Worm (Caenorhabditis elegans): ENCODE results near the gene F36H5.10.

The F36H5.10 gene

ce11 chrII:1757033-1757432 is at the start of gene F36H5.10:
TSS of gene F36H5.10 (plus strand) at chrII:1757333.
- TF ChIP-seq dao-5 (tag; optimal IDR thresholded peaks at IDR 0.05), result no peak
- no peak for TF ChIP-seq him-1 (tag; optimal IDR thresholded peaks at IDR 0.05)
- no peak for TF ChIP-seq W03F9.2 (tag; optimal IDR thresholded peaks at IDR 0.05)

- TF ChIP-seq him-1 (tag; optimal IDR thresholded peaks at IDR 0.05), result no peak
- TF ChIP-seq dao-5 (tag; optimal IDR thresholded peaks at IDR 0.05), result no peak
Measured at ce11 chrII:1709959-1710358, 47.2 kb upstream of the F36H5.10 start, which contains the start of gene fbxa-184. TSS of gene fbxa-184 (plus strand) at chrII:1710259.

- TF ChIP-seq dao-5 (tag; optimal IDR thresholded peaks at IDR 0.05) (no peak), W03F9.2 (tag; optimal IDR thresholded peaks at IDR 0.05) (no peak), him-1 (tag; optimal IDR thresholded peaks at IDR 0.05) (no peak)
Measured at ce11 chrII:1712938-1713337, 44.2 kb upstream of the F36H5.10 start, which contains the start of gene btb-7. TSS of gene btb-7 (plus strand) at chrII:1713238.

- TF ChIP-seq W03F9.2 (tag; optimal IDR thresholded peaks at IDR 0.05) (no peak), dao-5 (tag; optimal IDR thresholded peaks at IDR 0.05) (no peak), him-1 (tag; optimal IDR thresholded peaks at IDR 0.05) (no peak)
Measured at ce11 chrII:1714772-1715353, 42.3 kb upstream of the F36H5.10 start, which contains the start of gene btb-6. TSS of gene btb-6 (plus strand) at chrII:1715303.

- TF ChIP-seq W03F9.2 (tag; optimal IDR thresholded peaks at IDR 0.05) (no peak), dao-5 (tag; optimal IDR thresholded peaks at IDR 0.05) (no peak), him-1 (tag; optimal IDR thresholded peaks at IDR 0.05) (no peak)
Measured at ce11 chrII:1719153-1719552, 38.0 kb upstream of the F36H5.10 start, which contains the start of gene fbxb-48. TSS of gene fbxb-48 (minus strand) at chrII:1719253.

ce11 chrII:1722394-1722793 is 34.7 kb upstream of the F36H5.10 start, which contains the start of the genes fbxb-5 and btb-8:
TSS of gene fbxb-5 (minus strand) at chrII:1722494.
TSS of gene btb-8 (plus strand) at chrII:1722770.
- TF ChIP-seq dao-5 (tag; optimal IDR thresholded peaks at IDR 0.05) (no peak), him-1 (tag; optimal IDR thresholded peaks at IDR 0.05) (no peak), W03F9.2 (tag; optimal IDR thresholded peaks at IDR 0.05) (no peak)

ce11 chrII:1724314-1724713 is 32.8 kb upstream of the F36H5.10 start, which contains the start of gene fbxb-11:
TSS of gene fbxb-11 (plus strand) at chrII:1724614.
- no peak for TF ChIP-seq dao-5 (tag; optimal IDR thresholded peaks at IDR 0.05)
- TF ChIP-seq him-1 (tag; optimal IDR thresholded peaks at IDR 0.05), result no peak
- TF ChIP-seq W03F9.2 (tag; optimal IDR thresholded peaks at IDR 0.05), result no peak

- TF ChIP-seq him-1 (tag; optimal IDR thresholded peaks at IDR 0.05), result no peak
- TF ChIP-seq W03F9.2 (tag; optimal IDR thresholded peaks at IDR 0.05), result no peak
- TF ChIP-seq dao-5 (tag; optimal IDR thresholded peaks at IDR 0.05), result no peak
Measured at ce11 chrII:1725735-1726134, 31.4 kb upstream of the F36H5.10 start, which contains the start of gene F45C12.17. TSS of gene F45C12.17 (plus strand) at chrII:1726111.

- TF ChIP-seq him-1 (tag; optimal IDR thresholded peaks at IDR 0.05), result no peak
- TF ChIP-seq dao-5 (tag; optimal IDR thresholded peaks at IDR 0.05), result no peak
- TF ChIP-seq W03F9.2 (tag; optimal IDR thresholded peaks at IDR 0.05), result no peak
Measured at ce11 chrII:1728253-1728652, 28.9 kb upstream of the F36H5.10 start, which contains the start of gene btb-9. TSS of gene btb-9 (plus strand) at chrII:1728506.

ce11 chrII:1730103-1730502 is 27.0 kb upstream of the F36H5.10 start, which contains the start of gene ceh-81:
TSS of gene ceh-81 (plus strand) at chrII:1730403.
- TF ChIP-seq dao-5 (tag; optimal IDR thresholded peaks at IDR 0.05), result no peak
- no peak for TF ChIP-seq W03F9.2 (tag; optimal IDR thresholded peaks at IDR 0.05)
- TF ChIP-seq him-1 (tag; optimal IDR thresholded peaks at IDR 0.05), result no peak

- no peak for TF ChIP-seq dao-5 (tag; optimal IDR thresholded peaks at IDR 0.05)
- no peak for TF ChIP-seq W03F9.2 (tag; optimal IDR thresholded peaks at IDR 0.05)
- TF ChIP-seq him-1 (tag; optimal IDR thresholded peaks at IDR 0.05), result no peak
Measured at ce11 chrII:1731932-1732331, 25.2 kb upstream of the F36H5.10 start, which contains the start of gene ceh-82. TSS of gene ceh-82 (plus strand) at chrII:1732232.

ce11 chrII:1735145-1735544 is 22.0 kb upstream of the F36H5.10 start:
- TF ChIP-seq him-1 (tag; optimal IDR thresholded peaks at IDR 0.05), result no peak

ce11 chrII:1736353-1736752 is 20.8 kb upstream of the F36H5.10 start, which contains the start of gene ceh-83:
TSS of gene ceh-83 (minus strand) at chrII:1736533.
- TF ChIP-seq dao-5 (tag; optimal IDR thresholded peaks at IDR 0.05) (no peak), him-1 (tag; optimal IDR thresholded peaks at IDR 0.05) (no peak), W03F9.2 (tag; optimal IDR thresholded peaks at IDR 0.05) (no peak)

- TF ChIP-seq him-1 (tag; optimal IDR thresholded peaks at IDR 0.05) (no peak), W03F9.2 (tag; optimal IDR thresholded peaks at IDR 0.05) (no peak), dao-5 (tag; optimal IDR thresholded peaks at IDR 0.05) (no peak)
Measured at ce11 chrII:1738844-1739243, 18.3 kb upstream of the F36H5.10 start, which contains the start of the genes irld-9 and irld-33. TSS of gene irld-9 (minus strand) at chrII:1738944. TSS of gene irld-33 (plus strand) at chrII:1739052.

Measured in whole organism, L4/young adult.